Worm (Caenorhabditis elegans) whole organism, early embryonic: ENCODE data around the gene Y75B12B.13.

Experiments
- B0310.2 ChIP-seq: sonication (generic microtip); optimal IDR thresholded peaks from 2 replicates; lab custom pipeline; 2016; ENCODE audit warnings: mild to moderate bottlenecking, missing genetic modification characterization, missing compliant biosample characterization
- F13C5.2 ChIP-seq: sonication (generic microtip); optimal IDR thresholded peaks from 2 replicates; lab custom pipeline; 2017; ENCODE audit warnings: mild to moderate bottlenecking, missing genetic modification characterization, inconsistent platforms, missing compliant biosample characterization
- ama-1 ChIP-seq: fragments of 150-350 bp; optimal IDR thresholded peaks from 2 replicates; lab custom pipeline; 2014
- ceh-13 ChIP-seq: fragments of 200-800 bp; sonication (Bioruptor generic); optimal IDR thresholded peaks from 2 replicates; lab custom pipeline; 2018; ENCODE audit warnings: mild to moderate bottlenecking, missing genetic modification characterization, missing compliant biosample characterization
- ceh-36 ChIP-seq: sonication (generic microtip); optimal IDR thresholded peaks from 2 replicates; lab custom pipeline; 2016; ENCODE audit warnings: missing genetic modification characterization, inconsistent platforms, missing compliant biosample characterization
- flt-1 ChIP-seq: fragments of 200-800 bp; sonication (Bioruptor generic); IDR thresholded peaks from 2 replicates; pipeline ENCODE4 v1.3.6; 2022; ENCODE audit warnings: missing genetic modification characterization, missing compliant biosample characterization
- hmbx-1 ChIP-seq: sonication (generic microtip); optimal IDR thresholded peaks from 2 replicates; lab custom pipeline; 2016; ENCODE audit warnings: mild to moderate bottlenecking, missing genetic modification characterization, missing compliant biosample characterization
- hmg-4 ChIP-seq: fragments of 200-800 bp; sonication (Bioruptor generic); optimal IDR thresholded peaks from 2 replicates; lab custom pipeline; 2018; ENCODE audit warnings: mild to moderate bottlenecking, missing genetic modification characterization, missing compliant biosample characterization
- pes-1 ChIP-seq: fragments of 200-800 bp; sonication (Bioruptor generic); IDR thresholded peaks from 2 replicates; pipeline ENCODE4 v1.3.6; 2022; ENCODE audit warnings: missing genetic modification reagents, missing genetic modification characterization, missing compliant biosample characterization
- scrt-1 ChIP-seq: fragments of 200-800 bp; sonication (Bioruptor generic); IDR thresholded peaks from 2 replicates; pipeline ENCODE4 v1.3.6; 2022; ENCODE audit warnings: missing genetic modification characterization, missing compliant biosample characterization
- sea-1 ChIP-seq: fragments of 200-800 bp; sonication (Bioruptor generic); conservative IDR thresholded peaks from 2 replicates; pipeline ENCODE4 v1.3.6; 2022; ENCODE audit warnings: missing genetic modification characterization, missing compliant biosample characterization
- tbx-11 ChIP-seq: fragments of 200-800 bp; sonication (Bioruptor generic); IDR thresholded peaks from 2 replicates; pipeline ENCODE4 v1.3.6; 2022; ENCODE audit warnings: missing genetic modification characterization, missing compliant biosample characterization
- tbx-37 ChIP-seq: fragments of 200-800 bp; sonication (Bioruptor generic); conservative IDR thresholded peaks from 2 replicates; pipeline ENCODE4 v1.3.6; 2022; ENCODE audit warnings: missing genetic modification reagents, missing genetic modification characterization, missing compliant biosample characterization
- tra-4 ChIP-seq: sonication (generic microtip); optimal IDR thresholded peaks from 2 replicates; lab custom pipeline; 2017; ENCODE audit warnings: missing genetic modification characterization, missing compliant biosample characterization

- no peak for TF ChIP-seq ama-1 (lab: Kevin White, UChicago)
- TF ChIP-seq scrt-1 (GFP tag; lab: Robert Waterston, UW) = no peak
- no peak for TF ChIP-seq flt-1 (GFP tag; lab: Robert Waterston, UW)
- no peak for TF ChIP-seq tbx-37 (GFP tag; lab: Robert Waterston, UW)
- no peak for TF ChIP-seq tra-4 (tag; lab: Kevin White, UChicago)
- no peak for TF ChIP-seq hmbx-1 (tag; lab: Kevin White, UChicago)
- TF ChIP-seq ceh-13 (GFP tag; lab: Kevin White, UChicago) = no peak
- no peak for TF ChIP-seq ceh-36 (tag; lab: Kevin White, UChicago)
- TF ChIP-seq tbx-11 (GFP tag; lab: Robert Waterston, UW) = no peak
- TF ChIP-seq B0310.2 = no peak
- no peak for TF ChIP-seq F13C5.2 (tag; lab: Kevin White, UChicago)
- TF ChIP-seq pes-1 = no peak
- TF ChIP-seq hmg-4 (GFP tag; lab: Kevin White, UChicago) = no peak
- TF ChIP-seq sea-1 = no peak
Observed at ce11 chrV:15240215-15240614, 46.4 kb upstream of the Y75B12B.13 start, which contains the start of gene srw-11.
